Worm (Caenorhabditis elegans) whole organism, late embryonic: ENCODE results near the gene Y49E10.30.

Experiments
- C38D4.7 ChIP-seq: fragments of 200-800 bp; sonication (Bioruptor generic); optimal IDR thresholded peaks from 2 replicates; lab custom pipeline; 2018; ENCODE audit warnings: mild to moderate bottlenecking, missing genetic modification characterization, moderate library complexity, missing compliant biosample characterization
- F13H6.1 ChIP-seq: sonication (generic microtip); optimal IDR thresholded peaks from 2 replicates; lab custom pipeline; 2016; ENCODE audit warnings: missing genetic modification characterization, missing compliant biosample characterization
- ceh-18 ChIP-seq: sonication (generic microtip); optimal IDR thresholded peaks from 2 replicates; lab custom pipeline; 2016; ENCODE audit warnings: missing genetic modification characterization, missing compliant biosample characterization
- ceh-19 ChIP-seq: fragments of 200-800 bp; sonication (Bioruptor generic); optimal IDR thresholded peaks from 2 replicates; lab custom pipeline; 2018; ENCODE audit warnings: mild to moderate bottlenecking, missing genetic modification characterization, missing compliant biosample characterization
- ceh-22 ChIP-seq: sonication (generic microtip); optimal IDR thresholded peaks from 2 replicates; lab custom pipeline; 2017; ENCODE audit warnings: missing biosample characterization, missing genetic modification characterization
- ceh-30 ChIP-seq: fragments of 150-350 bp; optimal IDR thresholded peaks from 2 replicates; lab custom pipeline; 2014; ENCODE audit warnings: missing biosample characterization, missing genetic modification characterization
- ceh-31 ChIP-seq: sonication (generic microtip); optimal IDR thresholded peaks from 2 replicates; lab custom pipeline; 2016; ENCODE audit warnings: missing genetic modification characterization, missing compliant biosample characterization
- ceh-34 ChIP-seq: sonication (generic microtip); optimal IDR thresholded peaks from 2 replicates; lab custom pipeline; 2016; ENCODE audit warnings: mild to moderate bottlenecking, missing genetic modification characterization, missing compliant biosample characterization
- ceh-48 ChIP-seq: sonication (generic microtip); optimal IDR thresholded peaks from 2 replicates; lab custom pipeline; 2016; ENCODE audit warnings: missing genetic modification characterization, inconsistent platforms, missing compliant biosample characterization
- ceh-6 ChIP-seq: fragments of 200-800 bp; sonication (Bioruptor generic); optimal IDR thresholded peaks from 2 replicates; lab custom pipeline; 2018; ENCODE audit warnings: mild to moderate bottlenecking, missing genetic modification characterization, missing compliant biosample characterization
- ceh-9 ChIP-seq: sonication (generic microtip); optimal IDR thresholded peaks from 2 replicates; lab custom pipeline; 2016; ENCODE audit warnings: mild to moderate bottlenecking, missing genetic modification characterization, inconsistent platforms, missing compliant biosample characterization
- dve-1 ChIP-seq: sonication (generic microtip); optimal IDR thresholded peaks from 2 replicates; lab custom pipeline; 2017; ENCODE audit warnings: antibody characterized with exemption, mild to moderate bottlenecking, missing genetic modification characterization, missing compliant biosample characterization
- eyg-1 ChIP-seq: sonication (generic microtip); optimal IDR thresholded peaks from 2 replicates; lab custom pipeline; 2016; ENCODE audit warnings: missing genotype, missing genetic modification characterization, missing compliant biosample characterization
- fax-1 ChIP-seq: sonication (generic microtip); optimal IDR thresholded peaks from 2 replicates; lab custom pipeline; 2016; ENCODE audit warnings: missing genotype, missing genetic modification characterization, missing compliant biosample characterization
- fkh-10 ChIP-seq: fragments of 150-350 bp; optimal IDR thresholded peaks from 2 replicates; lab custom pipeline; 2014; ENCODE audit warnings: missing biosample characterization, missing genetic modification reagents, missing genetic modification characterization
- hlh-13 ChIP-seq: fragments of 200-800 bp; sonication (Bioruptor generic); optimal IDR thresholded peaks from 2 replicates; lab custom pipeline; 2018; ENCODE audit warnings: mild to moderate bottlenecking, missing genetic modification characterization, missing compliant biosample characterization
- hlh-15 ChIP-seq: sonication (generic microtip); optimal IDR thresholded peaks from 2 replicates; lab custom pipeline; 2016; ENCODE audit warnings: missing genetic modification characterization, missing compliant biosample characterization
- hlh-30 ChIP-seq: sonication (generic microtip); optimal IDR thresholded peaks from 2 replicates; lab custom pipeline; 2017; ENCODE audit warnings: antibody characterized with exemption, missing genetic modification characterization, missing compliant biosample characterization; ENCODE audit not compliant: insufficient read depth
- hlh-6 ChIP-seq: sonication (generic microtip); optimal IDR thresholded peaks from 2 replicates; lab custom pipeline; 2016; ENCODE audit warnings: missing genotype, missing genetic modification characterization, missing compliant biosample characterization
- lim-6 ChIP-seq: sonication (generic microtip); optimal IDR thresholded peaks from 2 replicates; lab custom pipeline; 2016; ENCODE audit warnings: missing genetic modification characterization, missing compliant biosample characterization
- lin-11 ChIP-seq: fragments of 200-800 bp; sonication (Bioruptor generic); optimal IDR thresholded peaks from 2 replicates; lab custom pipeline; 2018; ENCODE audit warnings: mild to moderate bottlenecking, missing genetic modification characterization, missing compliant biosample characterization
- madf-2 ChIP-seq: sonication (generic microtip); optimal IDR thresholded peaks from 2 replicates; lab custom pipeline; 2017; ENCODE audit warnings: missing genetic modification characterization, missing compliant biosample characterization
- nhr-11 ChIP-seq: fragments of 150-350 bp; optimal IDR thresholded peaks from 2 replicates; lab custom pipeline; 2014; ENCODE audit warnings: missing biosample characterization, missing genetic modification characterization
- nhr-232 ChIP-seq: sonication (generic microtip); optimal IDR thresholded peaks from 2 replicates; lab custom pipeline; 2016; ENCODE audit warnings: missing genetic modification characterization, missing compliant biosample characterization
- npax-4 ChIP-seq: sonication (generic microtip); optimal IDR thresholded peaks from 2 replicates; lab custom pipeline; 2016; ENCODE audit warnings: missing genetic modification characterization, missing compliant biosample characterization
- odd-2 ChIP-seq: sonication (generic microtip); optimal IDR thresholded peaks from 2 replicates; lab custom pipeline; 2017; ENCODE audit warnings: antibody characterized with exemption, mild to moderate bottlenecking, missing genetic modification characterization, missing compliant biosample characterization
- pax-1 ChIP-seq: fragments of 150-350 bp; optimal IDR thresholded peaks from 2 replicates; lab custom pipeline; 2014; ENCODE audit warnings: missing biosample characterization, missing genetic modification characterization
- pha-4 ChIP-seq: fragments of 150-350 bp; optimal IDR thresholded peaks from 2 replicates; lab custom pipeline; 2018; ENCODE audit warnings: missing biosample characterization, missing genetic modification reagents, missing genetic modification characterization
- pqm-1 ChIP-seq: sonication (generic microtip); optimal IDR thresholded peaks from 2 replicates; lab custom pipeline; 2016; ENCODE audit warnings: missing genetic modification characterization, missing compliant biosample characterization
- sdc-2 ChIP-seq: sonication (generic microtip); optimal IDR thresholded peaks from 2 replicates; lab custom pipeline; 2016; ENCODE audit warnings: missing genotype, missing genetic modification characterization, missing compliant biosample characterization
- sox-2 ChIP-seq: fragments of 200-800 bp; sonication (Bioruptor generic); IDR thresholded peaks from 2 replicates; pipeline ENCODE4 v1.3.6; 2022; ENCODE audit warnings: missing genetic modification reagents, missing genetic modification characterization, missing compliant biosample characterization
- sox-4 ChIP-seq: sonication (generic microtip); optimal IDR thresholded peaks from 2 replicates; lab custom pipeline; 2017; ENCODE audit warnings: mild to moderate bottlenecking, missing genetic modification characterization, inconsistent platforms, missing compliant biosample characterization
- syd-9 ChIP-seq: sonication (generic microtip); optimal IDR thresholded peaks from 2 replicates; lab custom pipeline; 2016; ENCODE audit warnings: mild to moderate bottlenecking, missing genetic modification characterization, moderate library complexity, missing compliant biosample characterization
- tbx-7 ChIP-seq: sonication (generic microtip); optimal IDR thresholded peaks from 2 replicates; lab custom pipeline; 2016; ENCODE audit warnings: missing genotype, missing genetic modification characterization, missing compliant biosample characterization
- ttx-3 ChIP-seq: sonication (generic microtip); optimal IDR thresholded peaks from 2 replicates; lab custom pipeline; 2016; ENCODE audit warnings: missing genetic modification reagents, missing genetic modification characterization, missing compliant biosample characterization
- unc-3 ChIP-seq, 2 experiments: fragments of 200-800 bp in 1 of 2; sonication (Bioruptor generic) in 1 of 2; sonication (generic microtip) in 1 of 2; conservative IDR thresholded peaks in 1 of 2; optimal IDR thresholded peaks in 1 of 2; 2 replicates each; pipeline versions ENCODE4 v1.3.6 to Lab custom; 2016 to 2022; ENCODE audit warnings: missing compliant biosample characterization in 2 of 2, missing genetic modification characterization in 2 of 2, missing genetic modification reagents in 1 of 2
- unc-55 ChIP-seq: sonication (generic microtip); optimal IDR thresholded peaks from 2 replicates; lab custom pipeline; 2017; ENCODE audit warnings: missing biosample characterization, missing genetic modification reagents, missing genetic modification characterization
- unc-86 ChIP-seq: sonication (generic microtip); optimal IDR thresholded peaks from 2 replicates; lab custom pipeline; 2016; ENCODE audit warnings: missing genetic modification characterization, missing compliant biosample characterization

Y49E10.30 gene

ce11 chrIII:12399709-12400108 lies 13.0 kb downstream of the Y49E10.30 start (continued):
- peak; percentile 32 for TF ChIP-seq syd-9 (tag; lab: Kevin White, UChicago)
- TF ChIP-seq npax-4 (tag; lab: Kevin White, UChicago), result peak; percentile 36
- peak; percentile 32 for TF ChIP-seq ttx-3
- TF ChIP-seq lim-6 (tag; lab: Kevin White, UChicago), result no peak
- TF ChIP-seq ceh-30 (tag; lab: Kevin White, UChicago), result no peak
- no peak for TF ChIP-seq unc-55
- no peak for TF ChIP-seq sdc-2 (tag; lab: Kevin White, UChicago)
- TF ChIP-seq nhr-11, result no peak
- TF ChIP-seq odd-2 (tag; lab: Kevin White, UChicago), result no peak
- TF ChIP-seq fax-1, result no peak
- TF ChIP-seq dve-1 (tag; lab: Kevin White, UChicago), result no peak
- no peak for TF ChIP-seq fkh-10
- no peak for TF ChIP-seq ceh-9 (tag; lab: Kevin White, UChicago)
- TF ChIP-seq ceh-19, result peak; percentile 56
- TF ChIP-seq nhr-232, result peak; percentile 23
- TF ChIP-seq sox-2, result 0 out of 2 replicates have a peak, but pooled peaks have one; percentile 42
- peak; percentile 12 for TF ChIP-seq ceh-34
- TF ChIP-seq F13H6.1 (tag; lab: Kevin White, UChicago), result no peak
- TF ChIP-seq C38D4.7, result peak; percentile 67
- no peak for TF ChIP-seq ceh-31 (tag; lab: Kevin White, UChicago)
- TF ChIP-seq pqm-1 (tag; lab: Kevin White, UChicago), result no peak
- no peak for TF ChIP-seq hlh-6 (tag; lab: Kevin White, UChicago)
- TF ChIP-seq hlh-13 (GFP tag; lab: Kevin White, UChicago), result peak; percentile 1
- no peak for TF ChIP-seq tbx-7 (tag; lab: Kevin White, UChicago)
- TF ChIP-seq madf-2, result no peak
- TF ChIP-seq sox-4 (tag; lab: Kevin White, UChicago), result peak; percentile 36
- TF ChIP-seq hlh-30 (tag; lab: Kevin White, UChicago), result no peak
- TF ChIP-seq eyg-1 (tag; lab: Kevin White, UChicago), result no peak
- peak; percentile 13 for TF ChIP-seq ceh-48
- peak; percentile 48; the same call in 1 of the 2 replicates for TF ChIP-seq unc-3 (GFP tag; conservative IDR thresholded peaks at IDR 0.05; lab: Robert Waterston, UW)
- peak; percentile 20 for TF ChIP-seq unc-3 (tag; optimal IDR thresholded peaks at IDR 0.05; lab: Kevin White, UChicago)
- peak; percentile 44 for TF ChIP-seq lin-11 (tag; lab: Kevin White, UChicago)

ce11 chrIII:12410304-12410703 lies 23.6 kb downstream of the Y49E10.30 start:
- no peak for TF ChIP-seq tbx-7 (tag; lab: Kevin White, UChicago)
- TF ChIP-seq ceh-22 (tag; lab: Kevin White, UChicago), result no peak
- no peak for TF ChIP-seq unc-86 (tag; lab: Kevin White, UChicago)
- TF ChIP-seq pax-1, result no peak
- TF ChIP-seq ceh-9 (tag; lab: Kevin White, UChicago), result no peak
- no peak for TF ChIP-seq sdc-2 (tag; lab: Kevin White, UChicago)
- TF ChIP-seq hlh-15 (tag; lab: Kevin White, UChicago), result no peak
- TF ChIP-seq sox-4 (tag; lab: Kevin White, UChicago), result no peak
- TF ChIP-seq C38D4.7, result no peak

- TF ChIP-seq ceh-18 (tag; lab: Kevin White, UChicago) (no peak), ceh-19 (no peak), lin-11 (tag; lab: Kevin White, UChicago) (no peak), ceh-48 (peak; percentile 71), pha-4 (tag; lab: Kevin White, UChicago) (no peak)
These were observed 24.4 kb downstream of the Y49E10.30 start for ce11 chrIII:12411059-12411458.

ce11 chrIII:12411668-12412067 lies 25.0 kb downstream of the Y49E10.30 start:
- TF ChIP-seq hlh-15 (tag; lab: Kevin White, UChicago), result no peak
- TF ChIP-seq ceh-6, result no peak
- TF ChIP-seq ceh-48, result peak; percentile 14
